Worm (Caenorhabditis elegans): ENCODE measurements around the gene C09G5.14.

Gene C09G5.14

ce11 chrII:10708660-10709059, 14.3 kb downstream of the C09G5.14 start, which contains the start of gene bli-1:
Gene bli-1, plus strand, starts transcription at chrII:10708960.
- no peak for TF ChIP-seq unc-62 (GFP tag; optimal IDR thresholded peaks at IDR 0.05)

ce11 chrII:10707439-10708096, 15.4 kb downstream of the C09G5.14 start:
- TF ChIP-seq unc-62 (GFP tag; optimal IDR thresholded peaks at IDR 0.05), result no peak

- TF ChIP-seq unc-62 (GFP tag; optimal IDR thresholded peaks at IDR 0.05), result no peak
Measured at ce11 chrII:10706901-10707300, 16.1 kb downstream of the C09G5.14 start, which contains the start of gene col-80. Gene col-80, plus strand, starts transcription at chrII:10707201.

ce11 chrII:10706038-10706437, 16.9 kb downstream of the C09G5.14 start:
- no peak for TF ChIP-seq unc-62 (GFP tag; optimal IDR thresholded peaks at IDR 0.05)

ce11 chrII:10705347-10705996, 17.5 kb downstream of the C09G5.14 start:
- TF ChIP-seq unc-62 (GFP tag; optimal IDR thresholded peaks at IDR 0.05), result no peak

- TF ChIP-seq unc-62 (GFP tag; optimal IDR thresholded peaks at IDR 0.05), result no peak
Measured at ce11 chrII:10704575-10705170, 18.3 kb downstream of the C09G5.14 start, which contains the start of gene col-39. Gene col-39, plus strand, starts transcription at chrII:10704916.

ce11 chrII:10703594-10704384, 19.2 kb downstream of the C09G5.14 start, which contains the start of gene col-79:
Gene col-79, plus strand, starts transcription at chrII:10703613.
- no peak for TF ChIP-seq unc-62 (GFP tag; optimal IDR thresholded peaks at IDR 0.05)

- TF ChIP-seq unc-62 (GFP tag; optimal IDR thresholded peaks at IDR 0.05), result no peak
Measured at ce11 chrII:10696060-10696459, 26.9 kb downstream of the C09G5.14 start.

ce11 chrII:10694713-10695112, 28.3 kb downstream of the C09G5.14 start, which contains the start of gene lgc-57:
Gene lgc-57, plus strand, starts transcription at chrII:10695013.
- no peak for TF ChIP-seq unc-62 (GFP tag; optimal IDR thresholded peaks at IDR 0.05)

- no peak for TF ChIP-seq unc-62 (GFP tag; optimal IDR thresholded peaks at IDR 0.05)
Measured at ce11 chrII:10693655-10694054, 29.3 kb downstream of the C09G5.14 start, which contains the start of gene gbh-1. Gene gbh-1, minus strand, starts transcription at chrII:10693803.

ce11 chrII:10684954-10685353, 38.0 kb downstream of the C09G5.14 start:
- TF ChIP-seq unc-62 (GFP tag; optimal IDR thresholded peaks at IDR 0.05), result no peak

ce11 chrII:10680614-10681013, 42.4 kb downstream of the C09G5.14 start:
- TF ChIP-seq unc-62 (GFP tag; optimal IDR thresholded peaks at IDR 0.05), result no peak

ce11 chrII:10680130-10680529, 42.8 kb downstream of the C09G5.14 start:
- no peak for TF ChIP-seq unc-62 (GFP tag; optimal IDR thresholded peaks at IDR 0.05)

ce11 chrII:10675302-10675701, 47.7 kb downstream of the C09G5.14 start, which contains the start of gene ptb-1:
Gene ptb-1, plus strand, starts transcription at chrII:10675602.
- no peak for TF ChIP-seq unc-62 (GFP tag; optimal IDR thresholded peaks at IDR 0.05)

All from whole organism, dauer.